Fruit fly (Drosophila melanogaster): ENCODE results near the gene ATPsynE.
A peak's percentile ranks its signal among the peaks of the same experiment; 100 is the strongest.

ATPsynE gene

DNA sequence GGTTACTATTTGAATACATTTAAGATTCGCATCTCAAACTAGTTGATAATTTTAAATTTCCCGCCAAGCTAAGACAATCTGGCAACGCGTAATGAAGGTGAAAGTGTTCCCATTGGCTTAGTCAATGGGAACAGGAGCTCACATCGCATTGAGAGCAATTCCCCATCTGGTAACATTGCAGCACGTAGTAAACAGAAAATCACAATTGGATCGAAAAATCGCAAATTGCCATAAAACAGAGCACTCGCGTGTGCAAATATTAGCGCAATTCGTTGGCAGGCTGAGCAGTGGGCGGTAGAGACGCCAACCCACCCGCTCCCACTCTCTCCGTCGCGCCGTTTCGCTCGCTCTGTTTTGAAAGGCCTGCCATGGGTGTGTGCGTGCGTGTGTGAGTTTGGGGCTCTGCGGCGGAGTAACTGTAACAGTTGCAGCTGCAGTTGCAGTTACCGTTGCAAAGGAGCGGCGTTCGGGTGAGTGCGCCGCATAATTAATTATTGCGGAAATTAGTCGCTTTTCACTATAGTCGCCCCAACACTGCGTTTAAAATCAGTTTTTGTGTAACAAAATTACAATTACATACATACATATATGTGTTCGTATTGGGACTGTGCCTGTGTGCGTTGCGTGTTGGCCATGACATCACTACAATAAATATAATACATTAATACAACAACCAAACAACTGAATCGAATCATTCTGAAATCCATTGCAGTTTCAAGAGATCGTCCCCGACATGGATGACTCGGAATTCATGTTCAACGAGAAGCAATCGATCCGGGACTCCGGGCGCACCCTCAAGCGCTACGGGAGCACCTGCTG lies 28.5 kb upstream of the ATPsynE start (continued):
- no peak for TF ChIP-seq odd (GFP tag; optimal IDR thresholded peaks at IDR 0.05)
- TF ChIP-seq gcm2 (GFP tag; optimal IDR thresholded peaks at IDR 0.05) = no peak
- no peak for TF ChIP-seq Doc3 (GFP tag; IDR thresholded peaks at IDR 0.05; ENCODE audit: partially characterized antibody)
- TF ChIP-seq Dip2 (GFP tag; IDR thresholded peaks at IDR 0.05) = no peak
- TF ChIP-seq CG16779 (GFP tag; IDR thresholded peaks at IDR 0.05) = no peak
- TF ChIP-seq CG14710 (tag; optimal IDR thresholded peaks at IDR 0.05) = peak; percentile 40
- TF ChIP-seq lilli (GFP tag; optimal IDR thresholded peaks at IDR 0.05) = no peak
- TF ChIP-seq Med (GFP tag) = peak; percentile 54
- no peak for TF ChIP-seq Lhr (GFP tag; optimal IDR thresholded peaks at IDR 0.05)
- no peak for TF ChIP-seq CoRest (tag; optimal IDR thresholded peaks at IDR 0.05)
- no peak for TF ChIP-seq gsb-n (tag; optimal IDR thresholded peaks at IDR 0.05)
- no peak for TF ChIP-seq CG4730 (GFP tag; IDR thresholded peaks at IDR 0.05)
- TF ChIP-seq CG8388 (GFP tag; optimal IDR thresholded peaks at IDR 0.05) = no peak
- TF ChIP-seq gem (tag; optimal IDR thresholded peaks at IDR 0.05) = no peak
- no peak for TF ChIP-seq abd-A (tag; optimal IDR thresholded peaks at IDR 0.05)
- TF ChIP-seq pb (GFP tag; optimal IDR thresholded peaks at IDR 0.05) = no peak
- peak in 1 of 2 experiments; percentile 36 for TF ChIP-seq insv (GFP tag; optimal IDR thresholded peaks at IDR 0.05)
- TF ChIP-seq BEAF-32 (GFP tag; optimal IDR thresholded peaks at IDR 0.05) = peak; percentile 29
- TF ChIP-seq Vsx1 (GFP tag; optimal IDR thresholded peaks at IDR 0.05) = no peak
- TF ChIP-seq CG12104 (GFP tag; optimal IDR thresholded peaks at IDR 0.05) = no peak
- TF ChIP-seq CG2889 (GFP tag; IDR thresholded peaks at IDR 0.05) = no peak
- TF ChIP-seq az2 (GFP tag; optimal IDR thresholded peaks at IDR 0.05) = no peak
- no peak for TF ChIP-seq Abd-B (GFP tag; optimal IDR thresholded peaks at IDR 0.05)
- TF ChIP-seq btn (GFP tag; optimal IDR thresholded peaks at IDR 0.05) = no peak
- no peak for TF ChIP-seq Ptx1 (GFP tag; IDR thresholded peaks at IDR 0.05)
- TF ChIP-seq CG12744 (GFP tag; optimal IDR thresholded peaks at IDR 0.05) = no peak
- TF ChIP-seq Aef1 (GFP tag; IDR thresholded peaks at IDR 0.05) = no peak
- no peak for TF ChIP-seq CG10147 (GFP tag; optimal IDR thresholded peaks at IDR 0.05)
- no peak for TF ChIP-seq CG12391 (tag; optimal IDR thresholded peaks at IDR 0.05)
- no peak for TF ChIP-seq tll (GFP tag; optimal IDR thresholded peaks at IDR 0.05)
- TF ChIP-seq CG15269 (tag; optimal IDR thresholded peaks at IDR 0.05) = no peak
- TF ChIP-seq hkb (optimal IDR thresholded peaks at IDR 0.05) = no peak
- TF ChIP-seq hkb (GFP tag; IDR thresholded peaks at IDR 0.05) = no peak
- no peak for TF ChIP-seq gsb (GFP tag; IDR thresholded peaks at IDR 0.05)
- TF ChIP-seq Tbp (GFP tag; optimal IDR thresholded peaks at IDR 0.05) = no peak
- TF ChIP-seq CG9797 (GFP tag; optimal IDR thresholded peaks at IDR 0.05) = peak; percentile 32
- no peak for TF ChIP-seq HLHmδ (GFP tag; optimal IDR thresholded peaks at IDR 0.05)
- TF ChIP-seq her (GFP tag; optimal IDR thresholded peaks at IDR 0.05) = no peak
- no peak for TF ChIP-seq CG1603 (tag; optimal IDR thresholded peaks at IDR 0.05)
- TF ChIP-seq stwl (tag; optimal IDR thresholded peaks at IDR 0.05) = peak; percentile 18
- TF ChIP-seq Hr3 (GFP tag; optimal IDR thresholded peaks at IDR 0.05) = no peak
- TF ChIP-seq E2f2 (GFP tag; IDR thresholded peaks at IDR 0.05) = peak; percentile 93
- peak; percentile 18 for TF ChIP-seq CG33557 (GFP tag; optimal IDR thresholded peaks at IDR 0.05)
- no peak for TF ChIP-seq nau (GFP tag; optimal IDR thresholded peaks at IDR 0.05)
- no peak for TF ChIP-seq dmrt11E (tag; optimal IDR thresholded peaks at IDR 0.05)
- no peak for TF ChIP-seq ab (GFP tag; optimal IDR thresholded peaks at IDR 0.05)
- peak; percentile 3 for TF ChIP-seq CG10979 (tag; optimal IDR thresholded peaks at IDR 0.05)
- no peak for TF ChIP-seq Sry-δ (GFP tag; optimal IDR thresholded peaks at IDR 0.05)
- no peak for TF ChIP-seq mirr (GFP tag; optimal IDR thresholded peaks at IDR 0.05)
- no peak for TF ChIP-seq CG16863 (GFP tag; optimal IDR thresholded peaks at IDR 0.05)
